Worm (Caenorhabditis elegans) whole organism, late embryonic: ENCODE measurements around the gene cah-4.

Experiments
- K02D7.2 ChIP-seq: sonication (generic microtip); optimal IDR thresholded peaks from 2 replicates; lab custom pipeline; 2017; ENCODE audit warnings: mild to moderate bottlenecking, missing genetic modification characterization, missing compliant biosample characterization
- T23F11.4 ChIP-seq: fragments of 200-800 bp; sonication (Bioruptor generic); optimal IDR thresholded peaks from 2 replicates; lab custom pipeline; 2018; ENCODE audit warnings: mild to moderate bottlenecking, missing genetic modification characterization, missing compliant biosample characterization
- Y22D7AL.16 ChIP-seq: sonication (generic microtip); optimal IDR thresholded peaks from 2 replicates; lab custom pipeline; 2016; ENCODE audit warnings: missing genetic modification characterization, missing compliant biosample characterization
- ahr-1 ChIP-seq: sonication (generic microtip); optimal IDR thresholded peaks from 2 replicates; lab custom pipeline; 2016; ENCODE audit warnings: missing genetic modification characterization, missing compliant biosample characterization
- ceh-14 ChIP-seq: sonication (generic microtip); optimal IDR thresholded peaks from 2 replicates; lab custom pipeline; 2016; ENCODE audit warnings: missing genotype, missing genetic modification characterization, missing compliant biosample characterization
- ceh-18 ChIP-seq: sonication (generic microtip); optimal IDR thresholded peaks from 2 replicates; lab custom pipeline; 2016; ENCODE audit warnings: missing genetic modification characterization, missing compliant biosample characterization
- ceh-19 ChIP-seq: fragments of 200-800 bp; sonication (Bioruptor generic); optimal IDR thresholded peaks from 2 replicates; lab custom pipeline; 2018; ENCODE audit warnings: mild to moderate bottlenecking, missing genetic modification characterization, missing compliant biosample characterization
- ceh-2 ChIP-seq: sonication (generic microtip); optimal IDR thresholded peaks from 2 replicates; lab custom pipeline; 2016; ENCODE audit warnings: missing genotype, missing genetic modification characterization, missing compliant biosample characterization
- ceh-24 ChIP-seq: sonication (generic microtip); optimal IDR thresholded peaks from 2 replicates; lab custom pipeline; 2016; ENCODE audit warnings: mild to moderate bottlenecking, missing genetic modification characterization, missing compliant biosample characterization
- ceh-30 ChIP-seq: fragments of 150-350 bp; optimal IDR thresholded peaks from 2 replicates; lab custom pipeline; 2014; ENCODE audit warnings: missing biosample characterization, missing genetic modification characterization
- ceh-31 ChIP-seq: sonication (generic microtip); optimal IDR thresholded peaks from 2 replicates; lab custom pipeline; 2016; ENCODE audit warnings: missing genetic modification characterization, missing compliant biosample characterization
- ceh-45 ChIP-seq: fragments of 200-800 bp; sonication (Bioruptor generic); IDR thresholded peaks from 2 replicates; pipeline ENCODE4 v1.3.6; 2022; ENCODE audit warnings: missing genetic modification reagents, missing genetic modification characterization, missing compliant biosample characterization
- ceh-48 ChIP-seq: sonication (generic microtip); optimal IDR thresholded peaks from 2 replicates; lab custom pipeline; 2016; ENCODE audit warnings: missing genetic modification characterization, inconsistent platforms, missing compliant biosample characterization
- ceh-6 ChIP-seq: fragments of 200-800 bp; sonication (Bioruptor generic); optimal IDR thresholded peaks from 2 replicates; lab custom pipeline; 2018; ENCODE audit warnings: mild to moderate bottlenecking, missing genetic modification characterization, missing compliant biosample characterization
- ceh-9 ChIP-seq: sonication (generic microtip); optimal IDR thresholded peaks from 2 replicates; lab custom pipeline; 2016; ENCODE audit warnings: mild to moderate bottlenecking, missing genetic modification characterization, inconsistent platforms, missing compliant biosample characterization
- dmd-4 ChIP-seq: sonication (generic microtip); optimal IDR thresholded peaks from 2 replicates; lab custom pipeline; 2016; ENCODE audit warnings: borderline replicate concordance, missing genetic modification characterization, missing compliant biosample characterization
- dve-1 ChIP-seq: sonication (generic microtip); optimal IDR thresholded peaks from 2 replicates; lab custom pipeline; 2017; ENCODE audit warnings: antibody characterized with exemption, mild to moderate bottlenecking, missing genetic modification characterization, missing compliant biosample characterization
- elt-4 ChIP-seq: sonication (generic microtip); optimal IDR thresholded peaks from 2 replicates; lab custom pipeline; 2016; ENCODE audit warnings: missing genetic modification characterization, missing compliant biosample characterization
- ets-4 ChIP-seq: sonication (generic microtip); optimal IDR thresholded peaks from 2 replicates; lab custom pipeline; 2016; ENCODE audit warnings: missing genetic modification characterization, missing compliant biosample characterization
- fax-1 ChIP-seq: sonication (generic microtip); optimal IDR thresholded peaks from 2 replicates; lab custom pipeline; 2016; ENCODE audit warnings: missing genotype, missing genetic modification characterization, missing compliant biosample characterization
- fkh-10 ChIP-seq: fragments of 150-350 bp; optimal IDR thresholded peaks from 2 replicates; lab custom pipeline; 2014; ENCODE audit warnings: missing biosample characterization, missing genetic modification reagents, missing genetic modification characterization
- fkh-6 ChIP-seq: sonication (generic microtip); optimal IDR thresholded peaks from 2 replicates; lab custom pipeline; 2016; ENCODE audit warnings: missing genetic modification characterization, missing compliant biosample characterization
- gmeb-2 ChIP-seq: sonication (generic microtip); optimal IDR thresholded peaks from 2 replicates; lab custom pipeline; 2016; ENCODE audit warnings: missing genetic modification characterization, inconsistent platforms, missing compliant biosample characterization
- hlh-15 ChIP-seq: sonication (generic microtip); optimal IDR thresholded peaks from 2 replicates; lab custom pipeline; 2016; ENCODE audit warnings: missing genetic modification characterization, missing compliant biosample characterization
- hlh-6 ChIP-seq: sonication (generic microtip); optimal IDR thresholded peaks from 2 replicates; lab custom pipeline; 2016; ENCODE audit warnings: missing genotype, missing genetic modification characterization, missing compliant biosample characterization
- lim-6 ChIP-seq: sonication (generic microtip); optimal IDR thresholded peaks from 2 replicates; lab custom pipeline; 2016; ENCODE audit warnings: missing genetic modification characterization, missing compliant biosample characterization
- lin-11 ChIP-seq: fragments of 200-800 bp; sonication (Bioruptor generic); optimal IDR thresholded peaks from 2 replicates; lab custom pipeline; 2018; ENCODE audit warnings: mild to moderate bottlenecking, missing genetic modification characterization, missing compliant biosample characterization
- mec-3 ChIP-seq: sonication (generic microtip); optimal IDR thresholded peaks from 2 replicates; lab custom pipeline; 2016; ENCODE audit warnings: borderline replicate concordance, missing genetic modification characterization, missing compliant biosample characterization
- nfya-1 ChIP-seq: sonication (generic microtip); optimal IDR thresholded peaks from 2 replicates; lab custom pipeline; 2017; ENCODE audit warnings: missing genetic modification characterization, mild to moderate bottlenecking, missing compliant biosample characterization, antibody characterized with exemption, moderate library complexity
- nhr-11 ChIP-seq: fragments of 150-350 bp; optimal IDR thresholded peaks from 2 replicates; lab custom pipeline; 2014; ENCODE audit warnings: missing biosample characterization, missing genetic modification characterization
- odd-2 ChIP-seq: sonication (generic microtip); optimal IDR thresholded peaks from 2 replicates; lab custom pipeline; 2017; ENCODE audit warnings: antibody characterized with exemption, mild to moderate bottlenecking, missing genetic modification characterization, missing compliant biosample characterization
- pag-3 ChIP-seq: sonication (generic microtip); optimal IDR thresholded peaks from 2 replicates; lab custom pipeline; 2016; ENCODE audit warnings: missing compliant biosample characterization, missing genetic modification characterization, borderline replicate concordance
- pat-9 ChIP-seq: fragments of 200-800 bp; sonication (Bioruptor generic); optimal IDR thresholded peaks from 2 replicates; lab custom pipeline; 2018; ENCODE audit warnings: mild to moderate bottlenecking, missing genetic modification characterization, moderate library complexity, missing compliant biosample characterization
- pax-1 ChIP-seq: fragments of 150-350 bp; optimal IDR thresholded peaks from 2 replicates; lab custom pipeline; 2014; ENCODE audit warnings: missing biosample characterization, missing genetic modification characterization
- pha-4 ChIP-seq: fragments of 150-350 bp; optimal IDR thresholded peaks from 2 replicates; lab custom pipeline; 2018; ENCODE audit warnings: missing biosample characterization, missing genetic modification reagents, missing genetic modification characterization
- pqm-1 ChIP-seq: sonication (generic microtip); optimal IDR thresholded peaks from 2 replicates; lab custom pipeline; 2016; ENCODE audit warnings: missing genetic modification characterization, missing compliant biosample characterization
- ref-2 ChIP-seq: sonication (generic microtip); optimal IDR thresholded peaks from 2 replicates; lab custom pipeline; 2016; ENCODE audit warnings: missing genetic modification characterization, missing compliant biosample characterization
- rnt-1 ChIP-seq: sonication (generic microtip); optimal IDR thresholded peaks from 2 replicates; lab custom pipeline; 2016; ENCODE audit warnings: missing genetic modification characterization, missing compliant biosample characterization
- sdc-2 ChIP-seq: sonication (generic microtip); optimal IDR thresholded peaks from 2 replicates; lab custom pipeline; 2016; ENCODE audit warnings: missing genotype, missing genetic modification characterization, missing compliant biosample characterization
- sox-4 ChIP-seq: sonication (generic microtip); optimal IDR thresholded peaks from 2 replicates; lab custom pipeline; 2017; ENCODE audit warnings: mild to moderate bottlenecking, missing genetic modification characterization, inconsistent platforms, missing compliant biosample characterization
- tbx-2 ChIP-seq: sonication (generic microtip); optimal IDR thresholded peaks from 2 replicates; lab custom pipeline; 2016; ENCODE audit warnings: missing genetic modification characterization, missing compliant biosample characterization
- tbx-7 ChIP-seq: sonication (generic microtip); optimal IDR thresholded peaks from 2 replicates; lab custom pipeline; 2016; ENCODE audit warnings: missing genotype, missing genetic modification characterization, missing compliant biosample characterization
- unc-3 ChIP-seq, 2 experiments: fragments of 200-800 bp in 1 of 2; sonication (Bioruptor generic) in 1 of 2; sonication (generic microtip) in 1 of 2; conservative IDR thresholded peaks in 1 of 2; optimal IDR thresholded peaks in 1 of 2; 2 replicates each; pipeline versions ENCODE4 v1.3.6 to Lab custom; 2016 to 2022; ENCODE audit warnings: missing compliant biosample characterization in 2 of 2, missing genetic modification characterization in 2 of 2, missing genetic modification reagents in 1 of 2
- unc-55 ChIP-seq: sonication (generic microtip); optimal IDR thresholded peaks from 2 replicates; lab custom pipeline; 2017; ENCODE audit warnings: missing biosample characterization, missing genetic modification reagents, missing genetic modification characterization
- ztf-16 ChIP-seq: sonication (generic microtip); optimal IDR thresholded peaks from 2 replicates; lab custom pipeline; 2017; ENCODE audit warnings: missing genetic modification characterization, missing compliant biosample characterization

cah-4 gene

DNA sequence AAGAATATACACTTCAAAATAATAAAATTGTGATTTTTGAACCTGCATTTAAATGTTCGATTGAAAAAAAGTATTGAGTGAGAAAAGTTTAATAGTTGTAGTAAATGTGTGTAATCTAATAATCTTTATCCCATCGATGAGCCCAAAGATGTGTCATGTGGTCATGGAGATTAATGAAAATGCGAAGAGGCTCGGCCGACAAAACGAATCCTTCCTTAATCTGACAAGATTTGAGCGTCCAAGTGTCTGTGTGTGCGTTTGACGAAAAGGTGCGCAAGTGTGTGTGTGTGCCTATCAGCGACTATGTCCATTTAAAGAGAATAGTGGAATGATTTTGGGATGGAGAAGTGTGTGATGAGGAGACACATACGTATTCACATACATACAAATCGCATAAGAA, 31.7 kb downstream of the cah-4 start:
- TF ChIP-seq sox-4, result no peak
- no peak for TF ChIP-seq unc-3 (GFP tag; conservative IDR thresholded peaks at IDR 0.05; lab: Robert Waterston, UW)
- TF ChIP-seq unc-3 (tag; optimal IDR thresholded peaks at IDR 0.05; lab: Kevin White, UChicago), result no peak
- no peak for TF ChIP-seq ref-2 (tag; lab: Kevin White, UChicago)
- TF ChIP-seq Y22D7AL.16 (tag; lab: Kevin White, UChicago), result no peak
- TF ChIP-seq rnt-1 (tag; lab: Kevin White, UChicago), result no peak
- TF ChIP-seq ceh-24 (tag; lab: Kevin White, UChicago), result no peak
- no peak for TF ChIP-seq gmeb-2 (tag; lab: Kevin White, UChicago)
- TF ChIP-seq fax-1, result no peak
- no peak for TF ChIP-seq lim-6 (tag; lab: Kevin White, UChicago)
- no peak for TF ChIP-seq pat-9 (tag; lab: Kevin White, UChicago)
- no peak for TF ChIP-seq elt-4 (tag; lab: Kevin White, UChicago)

DNA sequence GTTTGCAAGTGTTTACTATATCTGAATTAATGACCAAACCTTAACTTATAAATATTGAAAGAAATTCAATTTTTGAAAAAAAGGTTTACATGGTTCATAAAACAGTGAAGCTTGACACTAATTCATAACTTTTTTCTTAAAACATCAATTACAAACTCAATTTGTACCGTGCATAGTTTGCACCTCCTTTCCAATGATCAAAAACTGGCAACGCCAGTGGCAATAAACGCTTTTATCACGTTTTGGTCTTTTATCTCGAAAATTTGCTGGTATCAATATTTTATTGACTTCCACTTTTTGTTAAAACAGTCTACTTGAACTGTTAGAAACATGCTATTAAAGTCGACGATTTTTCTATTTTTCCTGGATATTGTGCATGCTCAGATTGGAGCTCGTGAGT, 36.1 kb downstream of the cah-4 start, which contains the start of gene F54B11.11:
Gene F54B11.11 (plus strand): TSS at position 301 of the 400 bp plus-strand sequence.
- TF ChIP-seq ceh-24 (tag; lab: Kevin White, UChicago) (no peak), pha-4 (tag; lab: Kevin White, UChicago) (no peak), pax-1 (tag; lab: Kevin White, UChicago) (no peak), ceh-14 (tag; lab: Kevin White, UChicago) (no peak), odd-2 (tag; lab: Kevin White, UChicago) (no peak), ceh-45 (GFP tag; lab: Robert Waterston, UW) (no peak), hlh-15 (tag; lab: Kevin White, UChicago) (no peak), sdc-2 (tag; lab: Kevin White, UChicago) (no peak), ceh-9 (tag; lab: Kevin White, UChicago) (no peak), pag-3 (no peak), rnt-1 (tag; lab: Kevin White, UChicago) (no peak), ceh-6 (GFP tag; lab: Kevin White, UChicago) (no peak), nfya-1 (tag; lab: Kevin White, UChicago) (no peak), elt-4 (tag; lab: Kevin White, UChicago) (no peak), ceh-18 (tag; lab: Kevin White, UChicago) (no peak)

DNA sequence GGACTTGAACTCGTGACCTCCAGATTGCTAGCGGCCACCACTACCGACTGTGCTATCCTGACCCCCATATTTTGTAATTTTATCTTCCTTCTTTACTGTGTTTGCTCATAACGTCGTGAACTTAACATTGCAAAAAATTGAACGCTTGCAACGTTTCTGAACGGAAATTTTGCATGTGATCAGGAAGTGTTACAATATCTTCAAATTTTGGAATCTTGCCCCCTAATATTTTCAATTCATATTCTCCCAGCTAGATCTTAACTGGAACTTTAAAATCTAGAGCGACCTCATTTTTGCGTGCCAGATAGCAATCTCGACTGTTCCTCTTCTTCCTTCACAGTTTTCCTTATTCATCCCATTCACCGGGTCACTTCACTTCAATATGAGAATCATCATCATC, 39.4 kb downstream of the cah-4 start, which contains the start of gene F54B11.10:
Gene F54B11.10 (plus strand): TSS at position 301 of the 400 bp plus-strand sequence.
- TF ChIP-seq nfya-1 (tag; lab: Kevin White, UChicago) (no peak), hlh-6 (tag; lab: Kevin White, UChicago) (no peak), lim-6 (tag; lab: Kevin White, UChicago) (no peak), ref-2 (tag; lab: Kevin White, UChicago) (no peak), tbx-7 (tag; lab: Kevin White, UChicago) (no peak), nhr-11 (tag; lab: Kevin White, UChicago) (no peak), unc-3 (GFP tag; conservative IDR thresholded peaks at IDR 0.05; lab: Robert Waterston, UW) (no peak), unc-3 (tag; optimal IDR thresholded peaks at IDR 0.05; lab: Kevin White, UChicago) (no peak), pqm-1 (tag; lab: Kevin White, UChicago) (no peak), ceh-18 (tag; lab: Kevin White, UChicago) (no peak), T23F11.4 (GFP tag; lab: Kevin White, UChicago) (no peak), rnt-1 (tag; lab: Kevin White, UChicago) (no peak), mec-3 (no peak), K02D7.2 (tag; lab: Kevin White, UChicago) (no peak)

DNA sequence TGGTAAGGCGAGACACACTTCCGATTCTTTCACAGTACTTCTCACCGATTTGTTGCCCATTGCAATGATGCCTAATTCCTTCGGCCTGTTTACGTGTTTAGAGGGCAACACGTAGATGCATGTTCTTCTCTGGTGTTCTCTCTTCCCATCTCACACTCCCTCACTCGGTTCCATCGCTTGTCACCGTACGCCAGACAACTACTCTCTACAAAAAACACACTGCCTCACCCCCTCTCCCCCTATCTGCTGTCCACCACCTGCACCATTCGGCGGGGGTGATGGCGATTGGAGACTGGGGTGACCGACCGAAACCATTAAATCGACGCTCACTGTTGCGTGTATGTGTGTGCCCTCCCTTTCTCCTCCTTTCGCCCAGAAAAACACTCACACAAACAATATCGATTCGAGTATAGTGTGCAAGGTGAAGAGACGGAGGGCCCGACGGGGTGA, 41.5 kb downstream of the cah-4 start:
- no peak for TF ChIP-seq lin-11
- no peak for TF ChIP-seq fkh-6 (tag; lab: Kevin White, UChicago)
- no peak for TF ChIP-seq ztf-16 (tag; lab: Kevin White, UChicago)
- no peak for TF ChIP-seq dmd-4
- peak; percentile 37 for TF ChIP-seq ceh-2
- TF ChIP-seq ceh-19 (GFP tag; lab: Kevin White, UChicago), result no peak
- no peak for TF ChIP-seq dve-1 (tag; lab: Kevin White, UChicago)
- no peak for TF ChIP-seq pha-4 (tag; lab: Kevin White, UChicago)
- no peak for TF ChIP-seq pat-9 (tag; lab: Kevin White, UChicago)
- TF ChIP-seq unc-55 (GFP tag; lab: Kevin White, UChicago), result no peak
- no peak for TF ChIP-seq ceh-30 (tag; lab: Kevin White, UChicago)
- TF ChIP-seq ceh-31 (tag; lab: Kevin White, UChicago), result peak; percentile 73
- TF ChIP-seq ceh-24 (tag; lab: Kevin White, UChicago), result no peak
- TF ChIP-seq mec-3, result no peak
- peak; percentile 70 for TF ChIP-seq hlh-6 (tag; lab: Kevin White, UChicago)
- peak; percentile 86 for TF ChIP-seq tbx-2 (tag; lab: Kevin White, UChicago)
- no peak for TF ChIP-seq ets-4 (tag; lab: Kevin White, UChicago)
- no peak for TF ChIP-seq ahr-1 (tag; lab: Kevin White, UChicago)
- TF ChIP-seq nhr-11 (tag; lab: Kevin White, UChicago), result no peak
- TF ChIP-seq ceh-48 (tag; lab: Kevin White, UChicago), result peak; percentile 55
- no peak for TF ChIP-seq fkh-10 (GFP tag; lab: Kevin White, UChicago)
